Fruit fly (Drosophila melanogaster): ENCODE results near the gene wb.

The wb gene

dm6 chr2L:14230050-14230449, 32.8 kb upstream of the wb start:
- no peak for TF ChIP-seq CG4496 (GFP tag; IDR thresholded peaks at IDR 0.05)
- TF ChIP-seq CG8159 (tag; optimal IDR thresholded peaks at IDR 0.05): no peak
- TF ChIP-seq gl (tag; optimal IDR thresholded peaks at IDR 0.05): no peak
- TF ChIP-seq D1 (tag; optimal IDR thresholded peaks at IDR 0.05): no peak
- no peak for TF ChIP-seq CG12605 (GFP tag; IDR thresholded peaks at IDR 0.05)

- no peak for TF ChIP-seq CG32121 (GFP tag; IDR thresholded peaks at IDR 0.05)
- no peak for TF ChIP-seq CG15710 (tag; optimal IDR thresholded peaks at IDR 0.05)
- TF ChIP-seq CG9948 (tag; optimal IDR thresholded peaks at IDR 0.05): no peak
- TF ChIP-seq Pif1B (GFP tag; optimal IDR thresholded peaks at IDR 0.05): no peak
- TF ChIP-seq CG12605 (GFP tag; IDR thresholded peaks at IDR 0.05): no peak
- no peak for TF ChIP-seq CG17806 (tag; optimal IDR thresholded peaks at IDR 0.05)
- no peak for TF ChIP-seq gl (tag; optimal IDR thresholded peaks at IDR 0.05)
- TF ChIP-seq CG13204 (GFP tag; optimal IDR thresholded peaks at IDR 0.05): no peak
- TF ChIP-seq fd96Ca (GFP tag; IDR thresholded peaks at IDR 0.05): no peak
- no peak for TF ChIP-seq Snoo (tag; optimal IDR thresholded peaks at IDR 0.05)
- TF ChIP-seq CG8301 (tag; optimal IDR thresholded peaks at IDR 0.05): no peak
- TF ChIP-seq D1 (tag; optimal IDR thresholded peaks at IDR 0.05): no peak
- TF ChIP-seq CG14655 (GFP tag; optimal IDR thresholded peaks at IDR 0.05): no peak
- no peak for TF ChIP-seq CG34367 (tag; optimal IDR thresholded peaks at IDR 0.05)
- no peak for TF ChIP-seq EcR (GFP tag; optimal IDR thresholded peaks at IDR 0.05)
- no peak for TF ChIP-seq CG4496 (GFP tag; IDR thresholded peaks at IDR 0.05)
- no peak for TF ChIP-seq CG8159 (tag; optimal IDR thresholded peaks at IDR 0.05)
Measured at dm6 chr2L:14230538-14230937, 32.3 kb upstream of the wb start.

dm6 chr2L:14232709-14233108, 30.1 kb upstream of the wb start:
- no peak for TF ChIP-seq CG32121 (GFP tag; IDR thresholded peaks at IDR 0.05)

dm6 chr2L:14233896-14234626, 28.8 kb upstream of the wb start, which contains the start of gene Dyrk2:
Gene Dyrk2, minus strand, starts transcription at chr2L:14234126.
- TF ChIP-seq CG15710 (tag; optimal IDR thresholded peaks at IDR 0.05): peak; percentile 27
- TF ChIP-seq CG32121 (GFP tag; IDR thresholded peaks at IDR 0.05): 0 out of 2 replicates have a peak, but pooled peaks have one; percentile 21
- TF ChIP-seq Ets98B (GFP tag; IDR thresholded peaks at IDR 0.05): peak; percentile 70
- no peak for TF ChIP-seq Pif1B (GFP tag; optimal IDR thresholded peaks at IDR 0.05)
- TF ChIP-seq CG14655 (GFP tag; optimal IDR thresholded peaks at IDR 0.05): peak; percentile 66
- peak; percentile 50 for TF ChIP-seq EcR (GFP tag; optimal IDR thresholded peaks at IDR 0.05)
- TF ChIP-seq CG10348 (GFP tag; IDR thresholded peaks at IDR 0.05): no peak
- peak; percentile 5 for TF ChIP-seq CG9948 (tag; optimal IDR thresholded peaks at IDR 0.05)
- peak; percentile 31 for TF ChIP-seq Snoo (tag; optimal IDR thresholded peaks at IDR 0.05)
- TF ChIP-seq CG13204 (GFP tag; optimal IDR thresholded peaks at IDR 0.05): no peak
- no peak; the same call in 2 of the 3 replicates for TF ChIP-seq fd96Ca (GFP tag; IDR thresholded peaks at IDR 0.05)
- TF ChIP-seq CG12605 (GFP tag; IDR thresholded peaks at IDR 0.05): peak; percentile 32; the same call in 1 of the 2 replicates
- peak; percentile 57 for TF ChIP-seq CG8159 (tag; optimal IDR thresholded peaks at IDR 0.05)
- no peak for TF ChIP-seq Pif1A (GFP tag; optimal IDR thresholded peaks at IDR 0.05)
- no peak for TF ChIP-seq gl (tag; optimal IDR thresholded peaks at IDR 0.05)
- peak; percentile 5 for TF ChIP-seq CG34367 (tag; optimal IDR thresholded peaks at IDR 0.05)
- no peak for TF ChIP-seq rn (GFP tag; IDR thresholded peaks at IDR 0.05)
- TF ChIP-seq D1 (tag; optimal IDR thresholded peaks at IDR 0.05): peak; percentile 38
- TF ChIP-seq CG4496 (GFP tag; IDR thresholded peaks at IDR 0.05): peak; percentile 53; the same call in 2 of the 3 replicates
- no peak for TF ChIP-seq CG17806 (tag; optimal IDR thresholded peaks at IDR 0.05)
- TF ChIP-seq CG8301 (tag; optimal IDR thresholded peaks at IDR 0.05): no peak

dm6 chr2L:14234627-14235308, 28.1 kb upstream of the wb start:
- TF ChIP-seq CG8301 (tag; optimal IDR thresholded peaks at IDR 0.05): peak; percentile 50
- TF ChIP-seq CG34367 (tag; optimal IDR thresholded peaks at IDR 0.05): peak; percentile 11
- TF ChIP-seq EcR (GFP tag; optimal IDR thresholded peaks at IDR 0.05): peak; percentile 34
- TF ChIP-seq Pif1A (GFP tag; optimal IDR thresholded peaks at IDR 0.05): no peak
- peak; percentile 50 for TF ChIP-seq CG9948 (tag; optimal IDR thresholded peaks at IDR 0.05)
- TF ChIP-seq Pif1B (GFP tag; optimal IDR thresholded peaks at IDR 0.05): peak; percentile 25
- TF ChIP-seq Snoo (tag; optimal IDR thresholded peaks at IDR 0.05): no peak
- TF ChIP-seq CG10348 (GFP tag; IDR thresholded peaks at IDR 0.05): no peak
- peak; percentile 52 for TF ChIP-seq CG17806 (tag; optimal IDR thresholded peaks at IDR 0.05)
- TF ChIP-seq CG8159 (tag; optimal IDR thresholded peaks at IDR 0.05): peak; percentile 16
- peak; percentile 49; the same call in 1 of the 2 replicates for TF ChIP-seq CG32121 (GFP tag; IDR thresholded peaks at IDR 0.05)
- TF ChIP-seq D1 (tag; optimal IDR thresholded peaks at IDR 0.05): no peak
- peak; percentile 68 for TF ChIP-seq CG14655 (GFP tag; optimal IDR thresholded peaks at IDR 0.05)
- TF ChIP-seq Ets98B (GFP tag; IDR thresholded peaks at IDR 0.05): peak; percentile 42; the same call in 1 of the 2 replicates
- no peak for TF ChIP-seq fd96Ca (GFP tag; IDR thresholded peaks at IDR 0.05)
- peak; percentile 47; the same call in 1 of the 2 replicates for TF ChIP-seq CG12605 (GFP tag; IDR thresholded peaks at IDR 0.05)
- TF ChIP-seq CG13204 (GFP tag; optimal IDR thresholded peaks at IDR 0.05): no peak
- TF ChIP-seq CG15710 (tag; optimal IDR thresholded peaks at IDR 0.05): no peak
- no peak for TF ChIP-seq rn (GFP tag; IDR thresholded peaks at IDR 0.05)
- TF ChIP-seq gl (tag; optimal IDR thresholded peaks at IDR 0.05): no peak
- peak; percentile 43; the same call in 1 of the 3 replicates for TF ChIP-seq CG4496 (GFP tag; IDR thresholded peaks at IDR 0.05)
